Worm (Caenorhabditis elegans): ENCODE results near the gene srbc-30.

DNA sequence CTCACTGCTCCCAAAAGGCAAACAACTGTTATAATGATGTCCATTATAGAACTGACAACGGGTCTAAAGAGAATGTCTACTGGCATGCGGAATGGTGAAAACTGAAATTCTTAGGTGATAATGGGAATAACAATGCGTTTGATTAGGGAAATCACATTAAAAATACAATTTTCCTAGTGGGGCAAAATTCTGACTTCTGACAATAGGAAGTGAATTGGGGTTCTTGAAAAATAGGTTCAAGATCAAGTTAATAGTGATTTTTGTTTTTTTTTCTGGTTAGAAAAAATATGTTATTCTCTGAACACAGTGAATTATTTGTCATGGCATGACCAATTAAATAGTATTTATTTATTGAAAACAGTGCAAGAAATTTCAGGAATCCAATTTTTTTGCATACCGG lies 6.6 kb upstream of the srbc-30 start, which contains the start of gene srbc-32:
- no peak for TF ChIP-seq bed-3 (GFP tag; optimal IDR thresholded peaks at IDR 0.05)
- TF ChIP-seq mls-2 (tag; optimal IDR thresholded peaks at IDR 0.05), result no peak
- no peak for TF ChIP-seq zip-8 (tag; optimal IDR thresholded peaks at IDR 0.05)
- TF ChIP-seq lsy-2 (tag; optimal IDR thresholded peaks at IDR 0.05), result no peak
- no peak for TF ChIP-seq elt-1 (tag; optimal IDR thresholded peaks at IDR 0.05; ENCODE audit: borderline replicate concordance, insufficient read depth)
- no peak for TF ChIP-seq ceh-43 (GFP tag; optimal IDR thresholded peaks at IDR 0.05)
- TF ChIP-seq unc-62 (GFP tag; optimal IDR thresholded peaks at IDR 0.05), result no peak
- TF ChIP-seq hlh-1 (tag; optimal IDR thresholded peaks at IDR 0.05), result no peak
- no peak for TF ChIP-seq lin-13 (tag; optimal IDR thresholded peaks at IDR 0.05)
- TF ChIP-seq nhr-237 (tag; optimal IDR thresholded peaks at IDR 0.05), result no peak
- TF ChIP-seq nhr-28 (tag; optimal IDR thresholded peaks at IDR 0.05), result no peak
- no peak for TF ChIP-seq ztf-11 (tag; optimal IDR thresholded peaks at IDR 0.05)
